Worm (Caenorhabditis elegans) whole organism, midembryonic: ENCODE data around the gene his-6.
A peak's percentile ranks its signal among the peaks of the same experiment; 100 is the strongest.

Source experiments
- T22C8.4 ChIP-seq: fragments of 200-800 bp; sonication (Bioruptor generic); IDR thresholded peaks from 2 replicates; pipeline ENCODE4 v1.3.6; 2022; ENCODE audit warnings: missing genetic modification characterization, missing compliant biosample characterization
- cog-1 ChIP-seq: sonication (generic microtip); optimal IDR thresholded peaks from 2 replicates; lab custom pipeline; 2016; ENCODE audit warnings: missing genetic modification characterization, missing compliant biosample characterization
- flt-1 ChIP-seq: fragments of 200-800 bp; sonication (Bioruptor generic); IDR thresholded peaks from 2 replicates; pipeline ENCODE4 v1.3.6; 2022; ENCODE audit warnings: missing genetic modification characterization, missing compliant biosample characterization
- klf-2 ChIP-seq: fragments of 200-800 bp; sonication (Bioruptor generic); conservative IDR thresholded peaks from 2 replicates; pipeline ENCODE4 v1.3.6; 2022; ENCODE audit warnings: missing genetic modification reagents, missing genetic modification characterization, missing compliant biosample characterization
- med-1 ChIP-seq: sonication (generic microtip); optimal IDR thresholded peaks from 2 replicates; lab custom pipeline; 2017; ENCODE audit warnings: missing genetic modification characterization, mild to moderate bottlenecking, missing compliant biosample characterization, antibody characterized with exemption, missing genetic modification reagents; ENCODE audit not compliant: insufficient read depth
- ref-1 ChIP-seq: fragments of 200-800 bp; sonication (Bioruptor generic); conservative IDR thresholded peaks from 2 replicates; pipeline ENCODE4 v1.3.6; 2022; ENCODE audit warnings: missing genetic modification reagents, missing genetic modification characterization, missing compliant biosample characterization
- tab-1 ChIP-seq: fragments of 200-800 bp; sonication (Bioruptor generic); IDR thresholded peaks from 2 replicates; pipeline ENCODE4 v1.3.6; 2022; ENCODE audit warnings: missing genetic modification characterization, missing compliant biosample characterization
- ztf-23 ChIP-seq: fragments of 200-800 bp; sonication (Bioruptor generic); IDR thresholded peaks from 2 replicates; pipeline ENCODE4 v1.3.6; 2022; ENCODE audit warnings: missing genetic modification reagents, missing genetic modification characterization, missing compliant biosample characterization
- ztf-29 ChIP-seq: fragments of 200-800 bp; sonication (Bioruptor generic); IDR thresholded peaks from 2 replicates; pipeline ENCODE4 v1.3.6; 2022; ENCODE audit warnings: missing genetic modification reagents, missing genetic modification characterization, missing compliant biosample characterization

Gene his-6

ce11 chrV:8548989-8549388 lies 14.2 kb upstream of the his-6 start, which contains the start of gene stdh-4:
Gene stdh-4 (plus strand): TSS chrV:8549289.
- no peak for TF ChIP-seq cog-1
- TF ChIP-seq med-1 (GFP tag; lab: Kevin White, UChicago) = no peak
- no peak for TF ChIP-seq flt-1 (GFP tag; lab: Robert Waterston, UW)
- no peak for TF ChIP-seq ztf-29
- no peak for TF ChIP-seq klf-2 (GFP tag; lab: Robert Waterston, UW)
- TF ChIP-seq tab-1 (GFP tag; lab: Robert Waterston, UW) = no peak

- TF ChIP-seq ztf-23 (GFP tag; lab: Robert Waterston, UW) (no peak), ztf-29 (no peak)
Measured at ce11 chrV:8545531-8546224, 10.9 kb upstream of the his-6 start, which contains the start of the genes slc-17.8 and asns-1. Gene slc-17.8 (minus strand): TSS chrV:8545581. Gene asns-1 (plus strand): TSS chrV:8546174.

ce11 chrV:8537031-8537430 lies 2.3 kb upstream of the his-6 start, which contains the start of gene otpl-4:
Gene otpl-4 (plus strand): TSS chrV:8537331.
- TF ChIP-seq flt-1 (GFP tag; lab: Robert Waterston, UW) = no peak
- no peak for TF ChIP-seq cog-1
- no peak for TF ChIP-seq tab-1 (GFP tag; lab: Robert Waterston, UW)
- no peak for TF ChIP-seq ztf-23 (GFP tag; lab: Robert Waterston, UW)
- no peak for TF ChIP-seq ztf-29
- TF ChIP-seq klf-2 (GFP tag; lab: Robert Waterston, UW) = no peak
- no peak for TF ChIP-seq med-1 (GFP tag; lab: Kevin White, UChicago)
- TF ChIP-seq T22C8.4 = no peak
- no peak for TF ChIP-seq ref-1 (GFP tag; lab: Robert Waterston, UW)

- TF ChIP-seq cog-1 = no peak
Measured at ce11 chrV:8536213-8536612, 1.4 kb upstream of the his-6 start, which contains the start of gene his-39. Gene his-39 (plus strand): TSS chrV:8536513.

- TF ChIP-seq ref-1 (GFP tag; lab: Robert Waterston, UW) = no peak
- TF ChIP-seq T22C8.4 = no peak
Measured at ce11 chrV:8533916-8534315, 861 bp downstream of the his-6 start.

ce11 chrV:8533067-8533466 lies 1.7 kb downstream of the his-6 start, which contains the start of the genes his-8 and his-7:
Gene his-8 (minus strand): TSS chrV:8533086.
Gene his-7 (plus strand): TSS chrV:8533379.
- peak; percentile 77 for TF ChIP-seq flt-1 (GFP tag; lab: Robert Waterston, UW)

ce11 chrV:8529219-8529618 lies 5.6 kb downstream of the his-6 start, which contains the start of gene otpl-5:
Gene otpl-5 (plus strand): TSS chrV:8529519.
- TF ChIP-seq med-1 (GFP tag; lab: Kevin White, UChicago) (no peak), ztf-23 (GFP tag; lab: Robert Waterston, UW) (no peak), T22C8.4 (no peak), ref-1 (GFP tag; lab: Robert Waterston, UW) (no peak), klf-2 (GFP tag; lab: Robert Waterston, UW) (no peak), tab-1 (GFP tag; lab: Robert Waterston, UW) (no peak), cog-1 (no peak), flt-1 (GFP tag; lab: Robert Waterston, UW) (no peak), ztf-29 (no peak)

ce11 chrV:8525774-8526173 lies 9.0 kb downstream of the his-6 start, which contains the start of gene otpl-6:
Gene otpl-6 (plus strand): TSS chrV:8526074.
- TF ChIP-seq ref-1 (GFP tag; lab: Robert Waterston, UW) (no peak), klf-2 (GFP tag; lab: Robert Waterston, UW) (no peak), flt-1 (GFP tag; lab: Robert Waterston, UW) (no peak)

ce11 chrV:8520846-8521553 lies 13.8 kb downstream of the his-6 start, which contains the start of the genes F45F2.11 and otpl-7:
Gene F45F2.11 (minus strand): TSS chrV:8520896.
Gene otpl-7 (plus strand): TSS chrV:8521503.
- TF ChIP-seq med-1 (GFP tag; lab: Kevin White, UChicago) = no peak
- no peak for TF ChIP-seq T22C8.4
- no peak for TF ChIP-seq klf-2 (GFP tag; lab: Robert Waterston, UW)
- no peak for TF ChIP-seq ztf-29
- TF ChIP-seq ztf-23 (GFP tag; lab: Robert Waterston, UW) = no peak
- TF ChIP-seq cog-1 = no peak
- TF ChIP-seq flt-1 (GFP tag; lab: Robert Waterston, UW) = no peak
- no peak for TF ChIP-seq ref-1 (GFP tag; lab: Robert Waterston, UW)
- TF ChIP-seq tab-1 (GFP tag; lab: Robert Waterston, UW) = no peak

ce11 chrV:8518822-8519392 lies 15.9 kb downstream of the his-6 start, which contains the start of gene F45F2.10:
Gene F45F2.10 (minus strand): TSS chrV:8518872.
- TF ChIP-seq ztf-29 (no peak), med-1 (GFP tag; lab: Kevin White, UChicago) (no peak), T22C8.4 (no peak), ztf-23 (GFP tag; lab: Robert Waterston, UW) (no peak), flt-1 (GFP tag; lab: Robert Waterston, UW) (no peak), cog-1 (no peak), ref-1 (GFP tag; lab: Robert Waterston, UW) (no peak), klf-2 (GFP tag; lab: Robert Waterston, UW) (no peak), tab-1 (GFP tag; lab: Robert Waterston, UW) (no peak)
